Worm (Caenorhabditis elegans) whole organism, L2 larva: ENCODE data around the gene Y57G11C.38.

Experiments
- ama-1 ChIP-seq: fragments of 150-350 bp; optimal IDR thresholded peaks from 2 replicates; lab custom pipeline; 2018; ENCODE audit warnings: inconsistent platforms
- ceh-16 ChIP-seq: fragments of 150-350 bp; optimal IDR thresholded peaks from 2 replicates; lab custom pipeline; 2014; ENCODE audit warnings: missing biosample characterization, missing genetic modification characterization
- nhr-11 ChIP-seq: fragments of 150-350 bp; optimal IDR thresholded peaks from 2 replicates; lab custom pipeline; 2014; ENCODE audit warnings: missing biosample characterization, missing genetic modification characterization
- nhr-21 ChIP-seq: fragments of 150-350 bp; optimal IDR thresholded peaks from 2 replicates; lab custom pipeline; 2014; ENCODE audit warnings: missing biosample characterization, missing genetic modification characterization
- nhr-25 ChIP-seq: fragments of 150-350 bp; sonication (generic microtip); optimal IDR thresholded peaks from 3 replicates; lab custom pipeline; 2014; ENCODE audit warnings: missing biosample characterization, missing genetic modification characterization
- unc-39 ChIP-seq: fragments of 150-350 bp; optimal IDR thresholded peaks from 2 replicates; lab custom pipeline; 2014; ENCODE audit warnings: missing biosample characterization, missing genetic modification characterization
- ztf-11 ChIP-seq: sonication (generic microtip); optimal IDR thresholded peaks from 2 replicates; lab custom pipeline; 2017; ENCODE audit warnings: missing biosample characterization, missing genetic modification characterization

ce11 chrIV:14868560-14868959, 6.3 kb downstream of the Y57G11C.38 start:
- TF ChIP-seq unc-39 (tag; lab: Kevin White, UChicago) (no peak), ama-1 (lab: Kevin White, UChicago) (no peak), ceh-16 (tag; lab: Kevin White, UChicago) (no peak), ztf-11 (no peak), nhr-11 (no peak), nhr-21 (tag; lab: Kevin White, UChicago) (no peak), nhr-25 (tag; lab: Kevin White, UChicago) (no peak)
